Worm (Caenorhabditis elegans) whole organism, L4 larva: ENCODE results near the gene sre-5.

Source experiments
- F49E8.2 ChIP-seq: sonication (generic microtip); optimal IDR thresholded peaks from 2 replicates; lab custom pipeline; 2016; ENCODE audit warnings: missing compliant biosample characterization, mild to moderate bottlenecking, missing genetic modification characterization, borderline replicate concordance
- R02D3.7 ChIP-seq: fragments of 150-350 bp; sonication (generic microtip); optimal IDR thresholded peaks from 3 replicates; lab custom pipeline; 2014; ENCODE audit warnings: missing biosample characterization, missing genetic modification characterization
- aly-2 ChIP-seq: sonication (generic microtip); optimal IDR thresholded peaks from 2 replicates; lab custom pipeline; 2018; ENCODE audit warnings: missing biosample characterization, missing genetic modification characterization
- ama-1 ChIP-seq: fragments of 150-350 bp; optimal IDR thresholded peaks from 2 replicates; lab custom pipeline; 2014; ENCODE audit warnings: inconsistent platforms, mixed read lengths
- ceh-62 ChIP-seq: sonication (generic microtip); optimal IDR thresholded peaks from 2 replicates; lab custom pipeline; 2017; ENCODE audit warnings: missing biosample characterization, missing genetic modification characterization
- dpl-1 ChIP-seq: fragments of 150-350 bp; optimal IDR thresholded peaks from 2 replicates; lab custom pipeline; 2014; ENCODE audit warnings: missing biosample characterization, missing genetic modification reagents, missing genetic modification characterization
- gei-8 ChIP-seq: fragments of 200-800 bp; sonication (Bioruptor generic); optimal IDR thresholded peaks from 2 replicates; lab custom pipeline; 2018; ENCODE audit warnings: mild to moderate bottlenecking, missing genetic modification characterization, missing compliant biosample characterization
- lin-29 ChIP-seq: fragments of 200-800 bp; sonication (Bioruptor generic); IDR thresholded peaks from 2 replicates; pipeline ENCODE4 v1.3.6; 2022; ENCODE audit warnings: missing genetic modification reagents, missing genetic modification characterization, missing compliant biosample characterization
- lsy-2 ChIP-seq, 2 experiments: fragments of 150-350 bp in 1 of 2; sonication (generic microtip) in 1 of 2; optimal IDR thresholded peaks; 2 replicates each; lab custom pipeline; 2014 to 2017; ENCODE audit warnings: missing biosample characterization in 2 of 2, missing genetic modification characterization in 2 of 2
- nhr-28 ChIP-seq: fragments of 150-350 bp; optimal IDR thresholded peaks from 2 replicates; lab custom pipeline; 2014; ENCODE audit warnings: missing biosample characterization, missing genetic modification characterization
- pqm-1 ChIP-seq: sonication (generic microtip); optimal IDR thresholded peaks from 2 replicates; lab custom pipeline; 2017; ENCODE audit warnings: missing biosample characterization, missing genetic modification characterization
- skn-1 ChIP-seq: fragments of 150-350 bp; optimal IDR thresholded peaks from 2 replicates; lab custom pipeline; 2014; ENCODE audit warnings: missing biosample characterization, missing genetic modification characterization

- no peak for TF ChIP-seq lin-29 (GFP tag; lab: Robert Waterston, UW)
- no peak for TF ChIP-seq dpl-1 (GFP tag; lab: Kevin White, UChicago)
- TF ChIP-seq nhr-28 (tag; lab: Kevin White, UChicago), result no peak
- no peak for TF ChIP-seq ceh-62 (tag; lab: Kevin White, UChicago)
- TF ChIP-seq R02D3.7 (tag; lab: Kevin White, UChicago), result no peak
- TF ChIP-seq pqm-1 (tag; lab: Kevin White, UChicago), result no peak
- no peak for TF ChIP-seq gei-8 (GFP tag; lab: Kevin White, UChicago)
- no peak for TF ChIP-seq ama-1 (lab: Kevin White, UChicago)
- TF ChIP-seq lsy-2 (tag; optimal IDR thresholded peaks at IDR 0.05; lab: Kevin White, UChicago), result no peak
- TF ChIP-seq skn-1 (tag; lab: Kevin White, UChicago), result no peak
- TF ChIP-seq F49E8.2 (tag; lab: Kevin White, UChicago), result no peak
- no peak for TF ChIP-seq aly-2 (tag; lab: Kevin White, UChicago)
These were observed 33.5 kb downstream of the sre-5 start, which contains the start of gene Y37E11B.5 for ce11 chrIV:3598452-3598851.
